Worm (Caenorhabditis elegans) whole organism, L1 larva: ENCODE data around the gene pho-7.
A peak's percentile ranks its signal among the peaks of the same experiment; 100 is the strongest.

ENCODE experiments used
- C16A3.4 ChIP-seq: fragments of 150-350 bp; optimal IDR thresholded peaks from 2 replicates; lab custom pipeline; 2014; ENCODE audit warnings: missing biosample characterization, missing genetic modification characterization
- F16B12.6 ChIP-seq: fragments of 150-350 bp; optimal IDR thresholded peaks from 2 replicates; lab custom pipeline; 2014; ENCODE audit warnings: missing biosample characterization, missing genetic modification characterization
- alr-1 ChIP-seq: fragments of 200-800 bp; sonication (Bioruptor generic); optimal IDR thresholded peaks from 2 replicates; lab custom pipeline; 2018; ENCODE audit warnings: borderline replicate concordance, mild to moderate bottlenecking, missing genetic modification characterization, missing compliant biosample characterization
- aly-2 ChIP-seq: fragments of 150-350 bp; optimal IDR thresholded peaks from 2 replicates; lab custom pipeline; 2014; ENCODE audit warnings: missing biosample characterization, missing genetic modification characterization
- ama-1 ChIP-seq: fragments of 150-350 bp; optimal IDR thresholded peaks from 2 replicates; lab custom pipeline; 2014
- blmp-1 ChIP-seq: fragments of 150-350 bp; optimal IDR thresholded peaks from 2 replicates; lab custom pipeline; 2014; ENCODE audit warnings: missing biosample characterization, missing genetic modification characterization
- ceh-63 ChIP-seq: fragments of 200-800 bp; sonication (Bioruptor generic); optimal IDR thresholded peaks from 2 replicates; lab custom pipeline; 2018; ENCODE audit warnings: mild to moderate bottlenecking, missing genetic modification characterization, missing compliant biosample characterization
- ces-1 ChIP-seq: fragments of 150-350 bp; optimal IDR thresholded peaks from 2 replicates; lab custom pipeline; 2014; ENCODE audit warnings: missing biosample characterization, missing genetic modification reagents, missing genetic modification characterization
- dpl-1 ChIP-seq, 3 experiments: fragments of 150-350 bp in 2 of 3; sonication (generic microtip) in 1 of 3; optimal IDR thresholded peaks; 2 replicates each; lab custom pipeline; 2014 to 2017; ENCODE audit warnings: missing biosample characterization in 3 of 3, missing genetic modification characterization in 3 of 3, missing genetic modification reagents in 3 of 3
- dsc-1 ChIP-seq: sonication (generic microtip); optimal IDR thresholded peaks from 2 replicates; lab custom pipeline; 2016; ENCODE audit warnings: mild to moderate bottlenecking, missing genetic modification characterization, missing compliant biosample characterization
- efl-1 ChIP-seq, 4 experiments: fragments of 150-350 bp; optimal IDR thresholded peaks in 3 of 4; peaks in 1 of 4; 1 replicate in 1 of 4; 2 replicates in 3 of 4; lab custom pipeline; 2014; ENCODE audit warnings: missing biosample characterization in 2 of 4, missing genetic modification characterization in 2 of 4, missing genetic modification reagents in 2 of 4
- elt-2 ChIP-seq: sonication (generic microtip); optimal IDR thresholded peaks from 2 replicates; lab custom pipeline; 2016; ENCODE audit warnings: missing genetic modification characterization, mild to moderate bottlenecking, inconsistent platforms, missing compliant biosample characterization, missing genetic modification reagents
- fkh-4 ChIP-seq: sonication (generic microtip); optimal IDR thresholded peaks from 2 replicates; lab custom pipeline; 2016; ENCODE audit warnings: missing compliant biosample characterization, missing genetic modification characterization, borderline replicate concordance
- fkh-8 ChIP-seq: sonication (generic microtip); optimal IDR thresholded peaks from 2 replicates; lab custom pipeline; 2016; ENCODE audit warnings: mild to moderate bottlenecking, missing genetic modification characterization, missing compliant biosample characterization
- grh-1 ChIP-seq: fragments of 200-800 bp; sonication (Bioruptor generic); IDR thresholded peaks from 2 replicates; pipeline ENCODE4 v1.3.6; 2022; ENCODE audit warnings: missing genetic modification reagents, missing genetic modification characterization, missing compliant biosample characterization
- lin-13 ChIP-seq: fragments of 150-350 bp; optimal IDR thresholded peaks from 2 replicates; lab custom pipeline; 2014; ENCODE audit warnings: missing biosample characterization, missing genetic modification reagents, missing genetic modification characterization
- lin-14 ChIP-seq: fragments of 200-800 bp; sonication (Bioruptor generic); optimal IDR thresholded peaks from 2 replicates; lab custom pipeline; 2018; ENCODE audit warnings: mild to moderate bottlenecking, missing genetic modification characterization, moderate library complexity, missing compliant biosample characterization
- lir-3 ChIP-seq: sonication (generic microtip); optimal IDR thresholded peaks from 2 replicates; lab custom pipeline; 2016; ENCODE audit warnings: mild to moderate bottlenecking, missing genetic modification characterization, moderate library complexity, missing compliant biosample characterization; ENCODE audit not compliant: poor library complexity
- mep-1 ChIP-seq: fragments of 150-350 bp; optimal IDR thresholded peaks from 2 replicates; lab custom pipeline; 2014; ENCODE audit warnings: missing biosample characterization, missing genetic modification characterization
- nhr-28 ChIP-seq: fragments of 150-350 bp; optimal IDR thresholded peaks from 2 replicates; lab custom pipeline; 2014; ENCODE audit warnings: missing biosample characterization, missing genetic modification characterization
- nhr-71 ChIP-seq: sonication (generic microtip); optimal IDR thresholded peaks from 2 replicates; lab custom pipeline; 2016; ENCODE audit warnings: mild to moderate bottlenecking, missing genetic modification characterization, moderate library complexity, missing compliant biosample characterization
- nhr-76 ChIP-seq: sonication (generic microtip); optimal IDR thresholded peaks from 2 replicates; lab custom pipeline; 2017; ENCODE audit warnings: missing biosample characterization, missing genetic modification characterization
- nhr-85 ChIP-seq: sonication (generic microtip); peaks from one replicate; lab custom pipeline; 2016; ENCODE audit warnings: missing genetic modification characterization, inconsistent platforms, missing compliant biosample characterization
- nhr-90 ChIP-seq: sonication (generic microtip); optimal IDR thresholded peaks from 2 replicates; lab custom pipeline; 2016; ENCODE audit warnings: mild to moderate bottlenecking, missing genetic modification characterization, missing compliant biosample characterization; ENCODE audit not compliant: poor library complexity
- pqm-1 ChIP-seq: sonication (generic microtip); optimal IDR thresholded peaks from 3 replicates; lab custom pipeline; 2017; ENCODE audit warnings: missing biosample characterization, missing genetic modification characterization
- snpc-4 ChIP-seq: fragments of 150-350 bp; optimal IDR thresholded peaks from 2 replicates; lab custom pipeline; 2014; ENCODE audit warnings: missing biosample characterization, missing genetic modification characterization
- snu-23 ChIP-seq: sonication (generic microtip); optimal IDR thresholded peaks from 2 replicates; lab custom pipeline; 2016; ENCODE audit warnings: missing genetic modification characterization, missing compliant biosample characterization
- sptf-1 ChIP-seq: fragments of 150-350 bp; optimal IDR thresholded peaks from 2 replicates; lab custom pipeline; 2014; ENCODE audit warnings: missing biosample characterization, missing genetic modification characterization
- sup-37 ChIP-seq: fragments of 200-800 bp; sonication (Bioruptor generic); optimal IDR thresholded peaks from 2 replicates; lab custom pipeline; 2018; ENCODE audit warnings: mild to moderate bottlenecking, missing genetic modification characterization, missing compliant biosample characterization
- swsn-7 ChIP-seq: sonication (generic microtip); optimal IDR thresholded peaks from 2 replicates; lab custom pipeline; 2016; ENCODE audit warnings: missing genetic modification characterization, missing compliant biosample characterization
- unc-130 ChIP-seq: fragments of 150-350 bp; optimal IDR thresholded peaks from 2 replicates; lab custom pipeline; 2017; ENCODE audit warnings: missing biosample characterization, missing genetic modification characterization, inconsistent platforms
- unc-62 ChIP-seq: fragments of 150-350 bp; optimal IDR thresholded peaks from 2 replicates; lab custom pipeline; 2014; ENCODE audit warnings: missing biosample characterization, missing genetic modification reagents, missing genetic modification characterization
- unc-98 ChIP-seq: fragments of 200-800 bp; sonication (Bioruptor generic); IDR thresholded peaks from 2 replicates; pipeline ENCODE4 v1.3.6; 2022; ENCODE audit warnings: missing genetic modification characterization, missing compliant biosample characterization
- xbp-1 ChIP-seq: sonication (generic microtip); optimal IDR thresholded peaks from 2 replicates; lab custom pipeline; 2016; ENCODE audit warnings: missing genetic modification characterization, missing compliant biosample characterization
- zip-4 ChIP-seq: fragments of 200-800 bp; sonication (Bioruptor generic); optimal IDR thresholded peaks from 2 replicates; lab custom pipeline; 2018; ENCODE audit warnings: mild to moderate bottlenecking, missing genetic modification characterization, moderate library complexity, missing compliant biosample characterization

Gene pho-7

ce11 chrX:10900079-10900724, 41.0 kb downstream of the pho-7 start, which contains the start of gene suca-1 (continued):
- TF ChIP-seq xbp-1 (tag; lab: Kevin White, UChicago) (peak; percentile 24), C16A3.4 (peak; percentile 7), lin-13 (GFP tag; lab: Kevin White, UChicago) (peak; percentile 7), lin-14 (peak; percentile 72), efl-1 (optimal IDR thresholded peaks at IDR 0.05; lab: Kevin White, UChicago) (peak; percentile 23 to 37), efl-1 (GFP tag; optimal IDR thresholded peaks at IDR 0.05 in 1 of 2; lab: Kevin White, UChicago) (peak; percentile 5 to 11), mep-1 (tag; lab: Kevin White, UChicago) (peak; percentile 72), snu-23 (GFP tag; lab: Kevin White, UChicago) (peak; percentile 61), ces-1 (no peak), dsc-1 (tag; lab: Kevin White, UChicago) (peak; percentile 3), nhr-71 (tag; lab: Kevin White, UChicago) (peak; percentile 51), dpl-1 (GFP tag; optimal IDR thresholded peaks at IDR 0.05; lab: Kevin White, UChicago) (peak in 2 of 3 experiments; percentile 17 to 35), fkh-8 (peak; percentile 59), ama-1 (lab: Kevin White, UChicago) (no peak), swsn-7 (tag; lab: Kevin White, UChicago) (peak; percentile 57)

ce11 chrX:10896498-10896897, 44.7 kb downstream of the pho-7 start, which contains the start of gene haly-1:
TSS of gene haly-1 (minus strand) at chrX:10896598.
- no peak for TF ChIP-seq sup-37 (GFP tag; lab: Kevin White, UChicago)
- TF ChIP-seq elt-2, result no peak
- TF ChIP-seq unc-62, result no peak
- TF ChIP-seq fkh-4 (tag; lab: Kevin White, UChicago), result no peak

ce11 chrX:10891890-10892289, 49.3 kb downstream of the pho-7 start, which contains the start of gene F47B10.3:
TSS of gene F47B10.3 (plus strand) at chrX:10892190.
- TF ChIP-seq efl-1 (optimal IDR thresholded peaks at IDR 0.05; lab: Kevin White, UChicago), result no peak
- TF ChIP-seq efl-1 (GFP tag; optimal IDR thresholded peaks at IDR 0.05 in 1 of 2; lab: Kevin White, UChicago), result peak in 1 of 2 experiments; percentile 67
- no peak for TF ChIP-seq sptf-1
- TF ChIP-seq lir-3 (tag; lab: Kevin White, UChicago), result no peak
- peak; percentile 25 for TF ChIP-seq fkh-8
- TF ChIP-seq, all 84 proteins: peak for 2

- TF ChIP-seq snpc-4 (tag; lab: Kevin White, UChicago) (no peak), C16A3.4 (no peak), nhr-90 (no peak), ceh-63 (GFP tag; lab: Kevin White, UChicago) (no peak), pqm-1 (tag; lab: Kevin White, UChicago) (no peak), grh-1 (GFP tag; lab: Robert Waterston, UW) (no peak), alr-1 (tag; lab: Kevin White, UChicago) (no peak), nhr-76 (tag; lab: Kevin White, UChicago) (no peak), sptf-1 (no peak)
- TF ChIP-seq, all 84 proteins: peak for 0
These were observed 50.2 kb downstream of the pho-7 start, which contains the start of gene F47B10.4 for ce11 chrX:10890965-10891364. TSS of gene F47B10.4 (plus strand) at chrX:10891265.

ce11 chrX:10890456-10890855, 50.7 kb downstream of the pho-7 start, which contains the start of gene F47B10.5:
TSS of gene F47B10.5 (minus strand) at chrX:10890556.
- TF ChIP-seq efl-1 (optimal IDR thresholded peaks at IDR 0.05; lab: Kevin White, UChicago) (no peak), efl-1 (GFP tag; optimal IDR thresholded peaks at IDR 0.05 in 1 of 2; lab: Kevin White, UChicago) (no peak), blmp-1 (tag; lab: Kevin White, UChicago) (peak; percentile 69)
- TF ChIP-seq, all 84 proteins: peak for 1

- TF ChIP-seq unc-98 (GFP tag; lab: Robert Waterston, UW) (no peak), aly-2 (tag; lab: Kevin White, UChicago) (no peak), zip-4 (GFP tag; lab: Kevin White, UChicago) (no peak), F16B12.6 (no peak), unc-130 (tag; lab: Kevin White, UChicago) (no peak), nhr-28 (no peak), nhr-85 (tag; lab: Kevin White, UChicago) (no peak)
These were observed 53.0 kb downstream of the pho-7 start, which contains the start of gene F47B10.6 for ce11 chrX:10888201-10888600. TSS of gene F47B10.6 (plus strand) at chrX:10888501.
